Fruit fly (Drosophila melanogaster) Kc167 (cell line): ENCODE measurements around the gene Sf3b5.

ENCODE experiments used
- Myc ChIP-seq: fragments of >200 bp; optimal IDR thresholded peaks from 2 replicates; lab custom pipeline; 2017; ENCODE audit warnings: missing external identifiers
- Sin3A ChIP-seq: fragments of >200 bp; optimal IDR thresholded peaks from 2 replicates; lab custom pipeline; 2018; ENCODE audit warnings: missing external identifiers
- insv ChIP-seq: fragments of >200 bp; optimal IDR thresholded peaks from 3 replicates; lab custom pipeline; 2018; ENCODE audit warnings: missing external identifiers

dm6 chr3R:9049091-9049981, 34.2 kb upstream of the Sf3b5 start:
- TF ChIP-seq insv (lab: Kevin White, UChicago): no peak
- no peak for TF ChIP-seq Sin3A (lab: Kevin White, UChicago)
- TF ChIP-seq Myc: no peak
